Worm (Caenorhabditis elegans) whole organism, mixed stage, embryonic: ENCODE measurements around the gene erp-44.3.

ENCODE experiments used
- ces-1 ChIP-seq: fragments of 150-350 bp; optimal IDR thresholded peaks from 2 replicates; lab custom pipeline; 2014; ENCODE audit warnings: missing biosample characterization, missing genetic modification reagents, missing genetic modification characterization
- elt-3 ChIP-seq: fragments of 150-350 bp; optimal IDR thresholded peaks from 2 replicates; lab custom pipeline; 2014; ENCODE audit warnings: missing biosample characterization, missing genetic modification characterization
- ham-2 ChIP-seq: fragments of 200-800 bp; sonication (Bioruptor generic); optimal IDR thresholded peaks from 2 replicates; lab custom pipeline; 2018; ENCODE audit warnings: mild to moderate bottlenecking, missing genetic modification characterization, missing compliant biosample characterization
- hlh-1 ChIP-seq: fragments of 150-350 bp; optimal IDR thresholded peaks from 2 replicates; lab custom pipeline; 2014; ENCODE audit warnings: missing biosample characterization, missing genetic modification reagents, missing genetic modification characterization
- lin-13 ChIP-seq: fragments of 150-350 bp; optimal IDR thresholded peaks from 2 replicates; lab custom pipeline; 2014; ENCODE audit warnings: missing biosample characterization, missing genetic modification characterization
- lsy-2 ChIP-seq: fragments of 150-350 bp; optimal IDR thresholded peaks from 2 replicates; lab custom pipeline; 2014; ENCODE audit warnings: missing biosample characterization, missing genetic modification characterization
- pha-4 ChIP-seq: fragments of 150-350 bp; optimal IDR thresholded peaks from 2 replicates; lab custom pipeline; 2018; ENCODE audit warnings: missing biosample characterization, missing genetic modification reagents, missing genetic modification characterization
- snpc-4 ChIP-seq: fragments of 150-350 bp; optimal IDR thresholded peaks from 2 replicates; lab custom pipeline; 2014; ENCODE audit warnings: missing biosample characterization, missing genetic modification characterization

DNA sequence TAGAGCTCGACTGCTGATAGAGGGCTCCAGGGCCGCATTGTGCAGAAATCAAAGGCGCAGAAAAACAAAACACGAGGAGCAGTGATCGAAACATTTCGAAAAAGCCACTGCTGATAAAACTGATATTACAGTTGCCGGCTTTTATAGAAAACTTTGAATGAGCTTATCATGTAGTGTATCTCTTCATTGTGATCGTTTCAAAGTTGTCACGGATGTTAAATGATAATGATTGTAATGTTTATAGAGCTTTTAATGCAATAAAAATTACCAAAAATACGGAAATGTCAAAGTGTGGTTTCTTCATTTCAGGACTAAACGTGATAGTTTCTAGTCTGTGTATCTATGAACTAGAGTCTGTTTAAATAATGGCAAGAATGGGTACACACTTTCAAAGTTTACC lies 46.2 kb downstream of the erp-44.3 start, which contains the start of gene clec-52:
- TF ChIP-seq hlh-1 (tag; lab: Kevin White, UChicago) (no peak), ham-2 (no peak), pha-4 (tag; lab: Kevin White, UChicago) (no peak), lsy-2 (tag; lab: Kevin White, UChicago) (no peak), ces-1 (GFP tag; lab: Kevin White, UChicago) (no peak), lin-13 (no peak), elt-3 (tag; lab: Kevin White, UChicago) (no peak), snpc-4 (no peak)
